Fruit fly (Drosophila melanogaster) whole organism, embryonic: ENCODE data around the gene fwe.
A peak's percentile ranks its signal among the peaks of the same experiment; 100 is the strongest.

Experiments
- B-H2 ChIP-seq: fragments of 200-800 bp; sonication (Bioruptor generic); optimal IDR thresholded peaks from 2 replicates; lab custom pipeline; 2018; ENCODE audit warnings: missing biosample characterization, mild to moderate bottlenecking, missing genetic modification characterization
- Blimp-1 ChIP-seq: fragments of 200-800 bp; sonication (Bioruptor generic); optimal IDR thresholded peaks from 3 replicates; lab custom pipeline; 2018; ENCODE audit warnings: missing biosample characterization, missing genetic modification characterization, mild to moderate bottlenecking, moderate library complexity, missing genetic modification reagents
- CG10543 ChIP-seq: fragments of 200-800 bp; sonication (Bioruptor generic); optimal IDR thresholded peaks from 3 replicates; lab custom pipeline; 2017; ENCODE audit warnings: missing biosample characterization, mild to moderate bottlenecking, missing genetic modification characterization, moderate library complexity
- CG10565 ChIP-seq: fragments of 200-800 bp; sonication (Bioruptor generic); optimal IDR thresholded peaks from 3 replicates; lab custom pipeline; 2016; ENCODE audit warnings: missing biosample characterization, mild to moderate bottlenecking, missing genetic modification characterization
- CG11093 ChIP-seq: fragments of 200-800 bp; sonication (Bioruptor generic); IDR thresholded peaks from 3 replicates; pipeline ENCODE4 v1.3.6; 2022; ENCODE audit warnings: missing biosample characterization, missing genetic modification characterization
- CG12391 ChIP-seq: fragments of 200-800 bp; sonication (Bioruptor generic); optimal IDR thresholded peaks from 3 replicates; lab custom pipeline; 2018; ENCODE audit warnings: missing biosample characterization, mild to moderate bottlenecking, missing genetic modification characterization, moderate library complexity
- CG13296 ChIP-seq: fragments of 200-800 bp; sonication (Bioruptor generic); optimal IDR thresholded peaks from 3 replicates; lab custom pipeline; 2018; ENCODE audit warnings: missing biosample characterization, mild to moderate bottlenecking, missing genetic modification characterization
- CG13624 ChIP-seq: fragments of 200-800 bp; sonication (Bioruptor generic); optimal IDR thresholded peaks from 2 replicates; lab custom pipeline; 2016; ENCODE audit warnings: missing biosample characterization, missing genetic modification characterization
- CG14667 ChIP-seq: fragments of 200-800 bp; sonication (Bioruptor generic); IDR thresholded peaks from 2 replicates; pipeline ENCODE4 v1.3.6; 2022; ENCODE audit warnings: missing biosample characterization, missing genetic modification characterization
- CG1603 ChIP-seq: fragments of 200-800 bp; sonication (Bioruptor generic); optimal IDR thresholded peaks from 2 replicates; lab custom pipeline; 2019; ENCODE audit warnings: missing biosample characterization, mild to moderate bottlenecking, missing genetic modification characterization, moderate library complexity
- CG17568 ChIP-seq: fragments of 200-800 bp; sonication (Bioruptor generic); optimal IDR thresholded peaks from 2 replicates; lab custom pipeline; 2018; ENCODE audit warnings: missing biosample characterization, mild to moderate bottlenecking, missing genetic modification characterization, moderate library complexity
- CG2875 ChIP-seq: fragments of 200-800 bp; sonication (Bioruptor generic); optimal IDR thresholded peaks from 2 replicates; lab custom pipeline; 2017; ENCODE audit warnings: missing biosample characterization, mild to moderate bottlenecking, missing genetic modification characterization, missing genetic modification reagents
- CG30431 ChIP-seq: fragments of 200-800 bp; sonication (Bioruptor generic); optimal IDR thresholded peaks from 2 replicates; lab custom pipeline; 2017; ENCODE audit warnings: missing biosample characterization, missing genetic modification characterization
- CG33557 ChIP-seq: fragments of 200-800 bp; sonication (Bioruptor generic); optimal IDR thresholded peaks from 2 replicates; lab custom pipeline; 2019; ENCODE audit warnings: missing biosample characterization, mild to moderate bottlenecking, missing genetic modification characterization, moderate library complexity
- CG3407 ChIP-seq: fragments of 200-800 bp; sonication (Bioruptor generic); optimal IDR thresholded peaks from 2 replicates; lab custom pipeline; 2018; ENCODE audit warnings: missing biosample characterization, mild to moderate bottlenecking, missing genetic modification characterization
- CG43689 ChIP-seq: fragments of 200-800 bp; sonication (Bioruptor generic); IDR thresholded peaks from 2 replicates; pipeline ENCODE4 v1.3.6; 2022; ENCODE audit warnings: missing biosample characterization, missing genetic modification characterization
- CG4424 ChIP-seq: fragments of 200-800 bp; sonication (Bioruptor generic); optimal IDR thresholded peaks from 3 replicates; lab custom pipeline; 2016; ENCODE audit warnings: missing biosample characterization, missing genetic modification characterization
- CG4854 ChIP-seq: fragments of 200-800 bp; sonication (Bioruptor generic); optimal IDR thresholded peaks from 2 replicates; lab custom pipeline; 2016; ENCODE audit warnings: missing biosample characterization, missing genetic modification characterization, inconsistent platforms
- CG6683 ChIP-seq: fragments of 200-800 bp; sonication (Bioruptor generic); optimal IDR thresholded peaks from 2 replicates; lab custom pipeline; 2017; ENCODE audit warnings: missing biosample characterization, mild to moderate bottlenecking, missing genetic modification characterization, missing genetic modification reagents
- CG8478 ChIP-seq: fragments of >200 bp; optimal IDR thresholded peaks from 2 replicates; lab custom pipeline; 2018
- D19A ChIP-seq: fragments of 200-800 bp; optimal IDR thresholded peaks from 3 replicates; lab custom pipeline; 2019; ENCODE audit warnings: missing biosample characterization, mild to moderate bottlenecking, missing genetic modification characterization, moderate library complexity
- Dbx ChIP-seq: fragments of 200-800 bp; sonication (Bioruptor generic); IDR thresholded peaks from 3 replicates; pipeline ENCODE4 v1.3.6; 2022; ENCODE audit warnings: missing biosample characterization, missing genetic modification characterization
- Deaf1 ChIP-seq: fragments of 200-800 bp; optimal IDR thresholded peaks from 3 replicates; lab custom pipeline; 2019; ENCODE audit warnings: missing biosample characterization, mild to moderate bottlenecking, missing genetic modification characterization, moderate library complexity
- Eip74EF ChIP-seq, 2 experiments: fragments of 200-800 bp in 1 of 2; fragments of >200 bp in 1 of 2; sonication (Bioruptor generic) in 1 of 2; optimal IDR thresholded peaks; 2 replicates each; lab custom pipeline; 2017 to 2019; ENCODE audit warnings: missing biosample characterization in 2 of 2, missing genetic modification characterization in 2 of 2, mild to moderate bottlenecking in 1 of 2, moderate library complexity in 1 of 2
- Fer1 ChIP-seq: fragments of 200-800 bp; sonication (Bioruptor generic); optimal IDR thresholded peaks from 2 replicates; lab custom pipeline; 2017; ENCODE audit warnings: missing biosample characterization, mild to moderate bottlenecking, missing genetic modification characterization
- HmgD ChIP-seq: fragments of 200-800 bp; sonication (Bioruptor generic); optimal IDR thresholded peaks from 3 replicates; lab custom pipeline; 2016; ENCODE audit warnings: missing biosample characterization, missing genetic modification characterization
- Kr ChIP-seq: fragments of 200-800 bp; sonication (Bioruptor generic); optimal IDR thresholded peaks from 2 replicates; lab custom pipeline; 2017; ENCODE audit warnings: missing biosample characterization, mild to moderate bottlenecking, missing genetic modification characterization
- Lpt ChIP-seq: fragments of >200 bp; optimal IDR thresholded peaks from 2 replicates; lab custom pipeline; 2018; ENCODE audit warnings: missing biosample characterization, missing genetic modification characterization
- Mes4 ChIP-seq: fragments of 200-800 bp; sonication (Bioruptor generic); optimal IDR thresholded peaks from 2 replicates; lab custom pipeline; 2016; ENCODE audit warnings: missing biosample characterization, missing genetic modification characterization
- NFAT ChIP-seq: fragments of 200-800 bp; sonication (Bioruptor generic); IDR thresholded peaks from 2 replicates; pipeline ENCODE4 v1.3.6; 2022; ENCODE audit warnings: missing biosample characterization, missing genetic modification characterization
- Nf-YA ChIP-seq: fragments of 200-800 bp; sonication (Bioruptor generic); IDR thresholded peaks from 2 replicates; pipeline ENCODE4 v1.3.6; 2022; ENCODE audit warnings: missing biosample characterization, missing genetic modification characterization
- Ptx1 ChIP-seq: fragments of 200-800 bp; sonication (Bioruptor generic); IDR thresholded peaks from 2 replicates; pipeline ENCODE4 v1.3.6; 2022; ENCODE audit warnings: missing biosample characterization, missing genetic modification characterization
- Ssrp ChIP-seq: fragments of 200-800 bp; sonication (Bioruptor generic); optimal IDR thresholded peaks from 2 replicates; lab custom pipeline; 2018; ENCODE audit warnings: missing biosample characterization, mild to moderate bottlenecking, missing genetic modification characterization, moderate library complexity
- Stat92E ChIP-seq, 3 experiments: fragments of >200 bp in 2 of 3; fragments of 200-800 bp in 1 of 3; sonication (Bioruptor generic) in 1 of 3; optimal IDR thresholded peaks; 2 replicates each; lab custom pipeline; 2017 to 2019; ENCODE audit warnings: missing biosample characterization in 3 of 3, missing genetic modification characterization in 3 of 3, mild to moderate bottlenecking in 1 of 3, moderate library complexity in 1 of 3
- Xbp1 ChIP-seq: fragments of 200-800 bp; sonication (Bioruptor generic); optimal IDR thresholded peaks from 3 replicates; lab custom pipeline; 2016; ENCODE audit warnings: missing biosample characterization, mild to moderate bottlenecking, missing genetic modification characterization
- Xrp1 ChIP-seq: fragments of 200-800 bp; sonication (Bioruptor generic); IDR thresholded peaks from 2 replicates; pipeline ENCODE4 v1.3.6; 2022; ENCODE audit warnings: missing biosample characterization, missing genetic modification characterization
- bigmax ChIP-seq: fragments of 200-800 bp; sonication (Bioruptor generic); optimal IDR thresholded peaks from 2 replicates; lab custom pipeline; 2018; ENCODE audit warnings: missing biosample characterization, mild to moderate bottlenecking, missing genetic modification characterization
- bowl ChIP-seq: fragments of 200-800 bp; sonication (Bioruptor generic); IDR thresholded peaks from 2 replicates; pipeline ENCODE4 v1.3.6; 2022; ENCODE audit warnings: missing biosample characterization, missing genetic modification characterization
- cad ChIP-seq: fragments of >200 bp; optimal IDR thresholded peaks from 2 replicates; lab custom pipeline; 2017; ENCODE audit warnings: missing biosample characterization, missing genetic modification characterization
- caup ChIP-seq: fragments of 200-800 bp; sonication (Bioruptor generic); optimal IDR thresholded peaks from 3 replicates; lab custom pipeline; 2017; ENCODE audit warnings: missing biosample characterization, mild to moderate bottlenecking, missing genetic modification characterization, moderate library complexity; ENCODE audit not compliant: severe bottlenecking
- croc ChIP-seq: fragments of 200-800 bp; sonication (Bioruptor generic); conservative IDR thresholded peaks from 3 replicates; pipeline ENCODE4 v1.3.6; 2022; ENCODE audit warnings: missing biosample characterization, missing genetic modification characterization
- dimm ChIP-seq: fragments of 200-800 bp; sonication (Bioruptor generic); IDR thresholded peaks from 2 replicates; pipeline ENCODE4 v1.3.6; 2022; ENCODE audit warnings: missing biosample characterization, missing genetic modification characterization
- dmrt99B ChIP-seq: fragments of 200-800 bp; sonication (Bioruptor generic); optimal IDR thresholded peaks from 2 replicates; lab custom pipeline; 2018; ENCODE audit warnings: missing biosample characterization, mild to moderate bottlenecking, missing genetic modification characterization, moderate library complexity
- nmo ChIP-seq: fragments of 200-800 bp; sonication (Bioruptor generic); optimal IDR thresholded peaks from 2 replicates; lab custom pipeline; 2018; ENCODE audit warnings: missing biosample characterization, mild to moderate bottlenecking, missing genetic modification characterization, moderate library complexity
- otp ChIP-seq: fragments of 200-800 bp; sonication (Bioruptor generic); IDR thresholded peaks from 3 replicates; pipeline ENCODE4, ENCODE4 v1.3.6; 2022; ENCODE audit warnings: missing biosample characterization, missing genetic modification characterization
- rib ChIP-seq: fragments of 200-800 bp; sonication (Bioruptor generic); IDR thresholded peaks from 2 replicates; pipeline ENCODE4 v1.3.6; 2022; ENCODE audit warnings: missing biosample characterization, missing genetic modification characterization
- sc ChIP-seq, 3 experiments: fragments of >200 bp in 2 of 3; fragments of 200-800 bp in 1 of 3; sonication (Bioruptor generic) in 1 of 3; optimal IDR thresholded peaks; 2 replicates in 2 of 3; 3 replicates in 1 of 3; lab custom pipeline; 2017; ENCODE audit warnings: mild to moderate bottlenecking in 1 of 3, missing biosample characterization in 1 of 3, missing genetic modification characterization in 1 of 3, missing genetic modification reagents in 1 of 3
- scrt ChIP-seq: fragments of 200-800 bp; sonication (Bioruptor generic); optimal IDR thresholded peaks from 2 replicates; lab custom pipeline; 2018; ENCODE audit warnings: missing biosample characterization, mild to moderate bottlenecking, missing genetic modification characterization, moderate library complexity
- sens ChIP-seq: fragments of 200-800 bp; sonication (Bioruptor generic); peaks from one replicate; lab custom pipeline; 2016; ENCODE audit warnings: missing biosample characterization, missing genetic modification characterization
- stc ChIP-seq: fragments of 200-800 bp; sonication (Bioruptor generic); IDR thresholded peaks from 2 replicates; pipeline ENCODE4 v1.3.6; 2022; ENCODE audit warnings: missing biosample characterization, missing genetic modification characterization
- zen2 ChIP-seq: fragments of 200-800 bp; sonication (Bioruptor generic); IDR thresholded peaks from 3 replicates; pipeline ENCODE4 v1.3.6; 2022; ENCODE audit warnings: missing biosample characterization, missing genetic modification characterization; ENCODE audit not compliant: partially characterized antibody

The fwe gene

dm6 chr3L:15794311-15794710, 21.9 kb downstream of the fwe start (continued):
- peak; percentile 59 for TF ChIP-seq CG1603
- no peak for TF ChIP-seq NFAT
- TF ChIP-seq CG13296 (GFP tag; lab: Kevin White, UChicago): no peak
- peak; percentile 33 for TF ChIP-seq CG4424
- TF ChIP-seq cad (GFP tag; lab: Kevin White, UChicago): no peak
- TF ChIP-seq zen2 (GFP tag; lab: Robert Waterston, UW): no peak
- no peak for TF ChIP-seq CG43689 (GFP tag; lab: Robert Waterston, UW)
- TF ChIP-seq CG10565 (GFP tag; lab: Kevin White, UChicago): no peak
- no peak for TF ChIP-seq Mes4 (GFP tag; lab: Kevin White, UChicago)
- no peak for TF ChIP-seq CG11093 (GFP tag; lab: Robert Waterston, UW)
- TF ChIP-seq D19A: peak; percentile 54
- TF ChIP-seq otp (GFP tag; lab: Robert Waterston, UW): peak; percentile 56; the same call in 1 of the 3 replicates
- TF ChIP-seq CG30431 (GFP tag; lab: Kevin White, UChicago): peak; percentile 29
- no peak for TF ChIP-seq Stat92E (GFP tag; optimal IDR thresholded peaks at IDR 0.05; lab: Kevin White, UChicago)
- no peak for TF ChIP-seq dimm (GFP tag; lab: Robert Waterston, UW)
- TF ChIP-seq Blimp-1: peak; percentile 30
- no peak for TF ChIP-seq Kr (GFP tag; lab: Kevin White, UChicago)
- no peak for TF ChIP-seq Ptx1 (GFP tag; lab: Robert Waterston, UW)
- no peak for TF ChIP-seq Lpt (GFP tag; lab: Kevin White, UChicago)
- TF ChIP-seq CG17568 (GFP tag; lab: Kevin White, UChicago): no peak
- TF ChIP-seq CG12391 (tag; lab: Kevin White, UChicago): peak; percentile 56
- no peak for TF ChIP-seq CG14667 (GFP tag; lab: Robert Waterston, UW)
- TF ChIP-seq sc (optimal IDR thresholded peaks at IDR 0.05; lab: Kevin White, UChicago): no peak
- TF ChIP-seq sc (GFP tag; optimal IDR thresholded peaks at IDR 0.05; lab: Kevin White, UChicago): peak; percentile 32
- TF ChIP-seq Dbx (GFP tag; lab: Robert Waterston, UW): 0 out of 3 replicates have a peak, but pooled peaks have one; percentile 36
- no peak for TF ChIP-seq CG3407 (GFP tag; lab: Kevin White, UChicago)
- no peak for TF ChIP-seq Eip74EF (GFP tag; optimal IDR thresholded peaks at IDR 0.05; lab: Kevin White, UChicago)
- TF ChIP-seq bowl: no peak
- TF ChIP-seq dmrt99B (tag; lab: Kevin White, UChicago): peak; percentile 16
- TF ChIP-seq bigmax (GFP tag; lab: Kevin White, UChicago): no peak
- TF ChIP-seq scrt (GFP tag; lab: Kevin White, UChicago): peak; percentile 60
- peak; percentile 57 for TF ChIP-seq nmo (GFP tag; lab: Kevin White, UChicago)
- TF ChIP-seq sens (GFP tag; lab: Kevin White, UChicago): peak; percentile 27
- peak; percentile 18 for TF ChIP-seq Fer1 (GFP tag; lab: Kevin White, UChicago)
- TF ChIP-seq HmgD: no peak
- no peak for TF ChIP-seq CG2875 (GFP tag; lab: Kevin White, UChicago)
- TF ChIP-seq B-H2 (GFP tag; lab: Kevin White, UChicago): no peak
- TF ChIP-seq stc (GFP tag; lab: Robert Waterston, UW): no peak
- peak; percentile 0 for TF ChIP-seq caup (GFP tag; lab: Kevin White, UChicago)
- TF ChIP-seq Xrp1 (GFP tag; lab: Robert Waterston, UW): peak; percentile 78
- TF ChIP-seq Xbp1 (GFP tag; lab: Kevin White, UChicago): peak; percentile 51
- TF ChIP-seq rib (GFP tag; lab: Robert Waterston, UW): no peak
- no peak for TF ChIP-seq CG10543 (GFP tag; lab: Kevin White, UChicago)
- TF ChIP-seq CG6683 (GFP tag; lab: Kevin White, UChicago): no peak
- peak; percentile 25 for TF ChIP-seq CG33557 (GFP tag; lab: Kevin White, UChicago)
- peak; percentile 1 for TF ChIP-seq CG13624
- TF ChIP-seq CG8478 (lab: Kevin White, UChicago): no peak
- TF ChIP-seq Nf-YA (GFP tag; lab: Robert Waterston, UW): no peak
- no peak for TF ChIP-seq CG4854 (GFP tag; lab: Kevin White, UChicago)
- no peak for TF ChIP-seq Deaf1 (tag; lab: Kevin White, UChicago)
- no peak for TF ChIP-seq croc (GFP tag; lab: Robert Waterston, UW)
- peak; percentile 25 for TF ChIP-seq Ssrp
